Fruit fly (Drosophila melanogaster): ENCODE results near the gene bai.

DNA sequence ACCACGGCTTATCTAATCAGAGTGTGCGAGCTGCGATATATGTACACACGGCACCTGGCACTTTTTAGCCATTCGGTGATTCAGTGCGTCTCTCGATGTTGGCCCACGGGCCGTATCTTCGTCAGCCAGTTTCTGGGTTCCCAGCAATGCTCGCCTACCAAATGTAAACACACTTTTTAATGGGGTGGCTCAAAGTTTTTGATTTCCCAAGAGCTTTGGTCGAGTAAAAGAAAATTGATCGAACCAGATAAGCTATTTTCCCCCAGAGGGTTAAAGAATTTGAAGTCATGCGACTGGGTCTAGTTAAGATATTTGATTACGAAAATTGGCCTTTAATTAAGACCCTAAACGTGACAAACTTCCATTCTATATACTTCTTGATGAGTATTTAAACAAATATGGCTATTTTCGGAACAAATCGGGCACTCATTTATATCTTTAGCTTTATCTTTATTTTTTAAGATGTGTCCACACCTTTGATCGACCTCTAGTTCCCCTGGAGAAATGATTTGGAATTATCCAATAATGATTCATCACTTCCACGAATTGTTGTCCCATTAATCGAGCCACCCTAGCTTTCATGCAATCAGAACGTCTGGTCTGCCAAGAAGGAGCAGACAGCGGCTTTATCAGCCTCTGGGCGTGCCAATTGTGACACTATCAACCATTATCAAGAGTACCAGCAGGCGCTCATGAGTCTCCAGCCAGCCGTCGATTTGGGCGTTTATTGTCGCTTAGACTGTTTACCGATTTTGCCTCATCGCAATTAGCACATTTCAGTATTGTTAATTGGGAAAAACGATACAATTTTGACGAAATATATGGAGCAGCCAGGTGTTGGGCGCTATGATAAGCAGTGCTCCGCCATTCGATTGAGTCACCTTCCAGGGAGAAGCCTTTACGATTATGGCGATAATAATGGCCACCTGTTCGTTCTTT is 11.6 kb upstream of the bai start:
- no peak for TF ChIP-seq Hr96 (GFP tag; optimal IDR thresholded peaks at IDR 0.05)
- TF ChIP-seq bab1 (GFP tag; optimal IDR thresholded peaks at IDR 0.05), result no peak
- TF ChIP-seq kay (GFP tag; ENCODE audit: borderline replicate concordance), result peak; percentile 95

Data from whole organism, adult.